Fruit fly (Drosophila melanogaster) whole organism, embryonic: ENCODE data around the gene CG5715.

Experiments
- CG11093 ChIP-seq: fragments of 200-800 bp; sonication (Bioruptor generic); IDR thresholded peaks from 3 replicates; pipeline ENCODE4 v1.3.6; 2022; ENCODE audit warnings: missing biosample characterization, missing genetic modification characterization
- CG13296 ChIP-seq: fragments of 200-800 bp; sonication (Bioruptor generic); optimal IDR thresholded peaks from 3 replicates; lab custom pipeline; 2018; ENCODE audit warnings: missing biosample characterization, mild to moderate bottlenecking, missing genetic modification characterization
- H2.0 ChIP-seq: fragments of 200-800 bp; sonication (Bioruptor generic); IDR thresholded peaks from 2 replicates; pipeline ENCODE4 v1.3.6; 2022; ENCODE audit warnings: missing biosample characterization, missing genetic modification characterization
- HmgD ChIP-seq: fragments of 200-800 bp; sonication (Bioruptor generic); optimal IDR thresholded peaks from 3 replicates; lab custom pipeline; 2016; ENCODE audit warnings: missing biosample characterization, missing genetic modification characterization
- kah ChIP-seq: fragments of 200-800 bp; sonication (Bioruptor generic); optimal IDR thresholded peaks from 2 replicates; lab custom pipeline; 2018; ENCODE audit warnings: missing biosample characterization, mild to moderate bottlenecking, missing genetic modification characterization
- lov ChIP-seq, 2 experiments: fragments of 200-800 bp in 1 of 2; fragments of >200 bp in 1 of 2; sonication (Bioruptor generic) in 1 of 2; IDR thresholded peaks in 1 of 2; optimal IDR thresholded peaks in 1 of 2; 2 replicates in 1 of 2; 3 replicates in 1 of 2; pipeline versions ENCODE4 v1.3.6 to Lab custom; 2017 to 2022; ENCODE audit warnings: missing biosample characterization in 1 of 2, missing genetic modification characterization in 1 of 2

dm6 chr3R:24276104-24277008 lies 17.8 kb downstream of the CG5715 start, which contains the start of gene Orct:
- TF ChIP-seq HmgD (no peak), lov (optimal IDR thresholded peaks at IDR 0.05; lab: Kevin White, UChicago) (no peak), lov (GFP tag; IDR thresholded peaks at IDR 0.05; lab: Robert Waterston, UW) (0 out of 3 replicates have a peak, but pooled peaks have one; percentile 7), CG13296 (GFP tag; lab: Kevin White, UChicago) (peak; percentile 71), kah (GFP tag; lab: Kevin White, UChicago) (peak; percentile 32), H2.0 (GFP tag; lab: Robert Waterston, UW) (peak; percentile 43; the same call in 1 of the 2 replicates), CG11093 (GFP tag; lab: Robert Waterston, UW) (no peak)
